Fruit fly (Drosophila melanogaster) whole organism, embryonic: ENCODE data around the gene CG13131.

Source experiments
- Bdp1 ChIP-seq: fragments of 200-800 bp; sonication (Bioruptor generic); optimal IDR thresholded peaks from 3 replicates; lab custom pipeline; 2016; ENCODE audit warnings: missing biosample characterization, missing genetic modification characterization
- Bgb ChIP-seq: fragments of 200-800 bp; sonication (Bioruptor generic); IDR thresholded peaks from 2 replicates; pipeline ENCODE4 v1.3.6; 2022; ENCODE audit warnings: missing biosample characterization, missing genetic modification characterization; ENCODE audit not compliant: partially characterized antibody
- Blimp-1 ChIP-seq: fragments of 200-800 bp; sonication (Bioruptor generic); optimal IDR thresholded peaks from 3 replicates; lab custom pipeline; 2018; ENCODE audit warnings: missing biosample characterization, missing genetic modification characterization, mild to moderate bottlenecking, moderate library complexity, missing genetic modification reagents
- CG10543 ChIP-seq: fragments of 200-800 bp; sonication (Bioruptor generic); optimal IDR thresholded peaks from 3 replicates; lab custom pipeline; 2017; ENCODE audit warnings: missing biosample characterization, mild to moderate bottlenecking, missing genetic modification characterization, moderate library complexity
- CG10959 ChIP-seq: fragments of 200-800 bp; sonication (Bioruptor generic); IDR thresholded peaks from 2 replicates; pipeline ENCODE4 v1.3.6; 2022; ENCODE audit warnings: missing biosample characterization, missing genetic modification characterization
- CG11093 ChIP-seq: fragments of 200-800 bp; sonication (Bioruptor generic); IDR thresholded peaks from 3 replicates; pipeline ENCODE4 v1.3.6; 2022; ENCODE audit warnings: missing biosample characterization, missing genetic modification characterization
- CG13424 ChIP-seq: fragments of 200-800 bp; sonication (Bioruptor generic); optimal IDR thresholded peaks from 2 replicates; lab custom pipeline; 2019; ENCODE audit warnings: missing biosample characterization, mild to moderate bottlenecking, missing genetic modification characterization, moderate library complexity
- CG14860 ChIP-seq: fragments of 200-800 bp; sonication (Bioruptor generic); IDR thresholded peaks from 3 replicates; pipeline ENCODE4 v1.3.6; 2022; ENCODE audit warnings: missing biosample characterization, missing genetic modification characterization; ENCODE audit not compliant: partially characterized antibody
- CG15269 ChIP-seq: fragments of 200-800 bp; sonication (Bioruptor generic); optimal IDR thresholded peaks from 2 replicates; lab custom pipeline; 2018; ENCODE audit warnings: missing biosample characterization, mild to moderate bottlenecking, missing genetic modification characterization, moderate library complexity
- CG17385 ChIP-seq: fragments of 200-800 bp; sonication (Bioruptor generic); optimal IDR thresholded peaks from 3 replicates; lab custom pipeline; 2018; ENCODE audit warnings: missing biosample characterization, mild to moderate bottlenecking, missing genetic modification characterization
- CG18011 ChIP-seq: fragments of 200-800 bp; sonication (Bioruptor generic); optimal IDR thresholded peaks from 2 replicates; lab custom pipeline; 2017; ENCODE audit warnings: missing biosample characterization, missing genetic modification characterization, mild to moderate bottlenecking, moderate library complexity, missing genotype
- CG31224 ChIP-seq: fragments of 200-800 bp; sonication (Bioruptor generic); IDR thresholded peaks from 2 replicates; pipeline ENCODE4 v1.3.6; 2022; ENCODE audit warnings: missing biosample characterization, missing genetic modification characterization
- CG3407 ChIP-seq: fragments of 200-800 bp; sonication (Bioruptor generic); optimal IDR thresholded peaks from 2 replicates; lab custom pipeline; 2018; ENCODE audit warnings: missing biosample characterization, mild to moderate bottlenecking, missing genetic modification characterization
- CG3995 ChIP-seq: fragments of 200-800 bp; sonication (Bioruptor generic); optimal IDR thresholded peaks from 3 replicates; lab custom pipeline; 2016; ENCODE audit warnings: missing biosample characterization, missing genetic modification characterization
- CG42726 ChIP-seq: fragments of 200-800 bp; sonication (Bioruptor generic); IDR thresholded peaks from 2 replicates; pipeline ENCODE4 v1.3.6; 2022; ENCODE audit warnings: missing biosample characterization, missing genetic modification characterization; ENCODE audit not compliant: partially characterized antibody
- CG6683 ChIP-seq: fragments of 200-800 bp; sonication (Bioruptor generic); optimal IDR thresholded peaks from 2 replicates; lab custom pipeline; 2017; ENCODE audit warnings: missing biosample characterization, mild to moderate bottlenecking, missing genetic modification characterization, missing genetic modification reagents
- CG6854 ChIP-seq: fragments of 200-800 bp; sonication (Bioruptor generic); optimal IDR thresholded peaks from 3 replicates; lab custom pipeline; 2017; ENCODE audit warnings: missing biosample characterization, mild to moderate bottlenecking, missing genetic modification characterization
- CG7271 ChIP-seq: fragments of 200-800 bp; sonication (Bioruptor generic); optimal IDR thresholded peaks from 2 replicates; lab custom pipeline; 2018; ENCODE audit warnings: missing biosample characterization, mild to moderate bottlenecking, missing genetic modification characterization, moderate library complexity
- CG9876 ChIP-seq: fragments of 200-800 bp; sonication (Bioruptor generic); optimal IDR thresholded peaks from 2 replicates; lab custom pipeline; 2016; ENCODE audit warnings: missing biosample characterization, missing genetic modification characterization
- D19B ChIP-seq: fragments of 200-800 bp; sonication (Bioruptor generic); optimal IDR thresholded peaks from 2 replicates; lab custom pipeline; 2017; ENCODE audit warnings: missing biosample characterization, mild to moderate bottlenecking, missing genetic modification characterization
- Dad ChIP-seq: fragments of 200-800 bp; sonication (Bioruptor generic); optimal IDR thresholded peaks from 3 replicates; lab custom pipeline; 2016; ENCODE audit warnings: missing biosample characterization, missing genetic modification characterization
- Dbx ChIP-seq: fragments of 200-800 bp; sonication (Bioruptor generic); IDR thresholded peaks from 3 replicates; pipeline ENCODE4 v1.3.6; 2022; ENCODE audit warnings: missing biosample characterization, missing genetic modification characterization
- Dfd ChIP-seq, 2 experiments: fragments of >200 bp; optimal IDR thresholded peaks; 2 replicates each; lab custom pipeline; 2017; ENCODE audit warnings: missing biosample characterization in 2 of 2, missing genetic modification characterization in 2 of 2
- Gug ChIP-seq: fragments of 200-800 bp; sonication (Bioruptor generic); IDR thresholded peaks from 4 replicates; pipeline ENCODE4 v1.3.6; 2022; ENCODE audit warnings: missing biosample characterization, missing genetic modification characterization
- Hr78 ChIP-seq, 2 experiments: fragments of 200-800 bp in 1 of 2; fragments of >200 bp in 1 of 2; sonication (Bioruptor generic) in 1 of 2; optimal IDR thresholded peaks; 2 replicates each; lab custom pipeline; 2017 to 2019; ENCODE audit warnings: missing biosample characterization in 2 of 2, missing genetic modification characterization in 2 of 2, mild to moderate bottlenecking in 1 of 2, moderate library complexity in 1 of 2
- MESR4 ChIP-seq: fragments of 200-800 bp; sonication (Bioruptor generic); optimal IDR thresholded peaks from 2 replicates; lab custom pipeline; 2018; ENCODE audit warnings: missing biosample characterization, mild to moderate bottlenecking, missing genetic modification characterization, moderate library complexity
- Nf-YC ChIP-seq: fragments of 200-800 bp; optimal IDR thresholded peaks from 3 replicates; lab custom pipeline; 2019; ENCODE audit warnings: missing biosample characterization, mild to moderate bottlenecking, missing genetic modification characterization, moderate library complexity
- Oaz ChIP-seq: fragments of 200-800 bp; sonication (Bioruptor generic); IDR thresholded peaks from 2 replicates; pipeline ENCODE4 v1.3.6; 2022; ENCODE audit warnings: missing biosample characterization, missing genetic modification characterization
- Sox102F ChIP-seq: fragments of 200-800 bp; sonication (Bioruptor generic); optimal IDR thresholded peaks from 2 replicates; lab custom pipeline; 2018; ENCODE audit warnings: missing biosample characterization, mild to moderate bottlenecking, missing genetic modification characterization, moderate library complexity
- Taf1 ChIP-seq: fragments of 200-800 bp; sonication (Bioruptor generic); IDR thresholded peaks from 2 replicates; pipeline ENCODE4 v1.3.6; 2022; ENCODE audit warnings: missing biosample characterization, missing genetic modification characterization
- corto ChIP-seq: fragments of 200-800 bp; sonication (Bioruptor generic); optimal IDR thresholded peaks from 2 replicates; lab custom pipeline; 2016; ENCODE audit warnings: missing biosample characterization, mild to moderate bottlenecking, missing genetic modification characterization, moderate library complexity
- dimm ChIP-seq: fragments of 200-800 bp; sonication (Bioruptor generic); IDR thresholded peaks from 2 replicates; pipeline ENCODE4 v1.3.6; 2022; ENCODE audit warnings: missing biosample characterization, missing genetic modification characterization
- disco-r ChIP-seq: fragments of 200-800 bp; sonication (Bioruptor generic); optimal IDR thresholded peaks from 2 replicates; lab custom pipeline; 2016; ENCODE audit warnings: missing biosample characterization, missing genetic modification characterization
- emc ChIP-seq: fragments of 200-800 bp; sonication (Bioruptor generic); optimal IDR thresholded peaks from 2 replicates; lab custom pipeline; 2016; ENCODE audit warnings: missing biosample characterization, missing genetic modification characterization
- gce ChIP-seq: fragments of 200-800 bp; sonication (Bioruptor generic); IDR thresholded peaks from 3 replicates; pipeline ENCODE4 v1.3.6; 2022; ENCODE audit warnings: missing biosample characterization, missing genetic modification characterization
- hth ChIP-seq: fragments of >200 bp; optimal IDR thresholded peaks from 2 replicates; lab custom pipeline; 2017; ENCODE audit warnings: inconsistent platforms
- lilli ChIP-seq: fragments of 200-800 bp; sonication (Bioruptor generic); optimal IDR thresholded peaks from 3 replicates; lab custom pipeline; 2016; ENCODE audit warnings: missing biosample characterization, missing genetic modification characterization
- luna ChIP-seq: fragments of 200-800 bp; sonication (Bioruptor generic); optimal IDR thresholded peaks from 2 replicates; lab custom pipeline; 2016; ENCODE audit warnings: missing biosample characterization, missing genetic modification characterization
- nmo ChIP-seq: fragments of 200-800 bp; sonication (Bioruptor generic); optimal IDR thresholded peaks from 2 replicates; lab custom pipeline; 2018; ENCODE audit warnings: missing biosample characterization, mild to moderate bottlenecking, missing genetic modification characterization, moderate library complexity
- phol ChIP-seq: fragments of 200-800 bp; sonication (Bioruptor generic); optimal IDR thresholded peaks from 3 replicates; lab custom pipeline; 2018; ENCODE audit warnings: missing biosample characterization, mild to moderate bottlenecking, missing genetic modification characterization, moderate library complexity
- prd ChIP-seq, 3 experiments: fragments of >200 bp in 2 of 3; fragments of 200-800 bp in 1 of 3; sonication (Bioruptor generic) in 1 of 3; optimal IDR thresholded peaks in 2 of 3; IDR thresholded peaks in 1 of 3; 2 replicates in 2 of 3; 3 replicates in 1 of 3; pipeline versions ENCODE4 v1.3.6 to Lab custom; 2017 to 2022; ENCODE audit warnings: missing biosample characterization in 1 of 3, missing genetic modification characterization in 1 of 3
- run ChIP-seq: fragments of 200-800 bp; sonication (Bioruptor generic); optimal IDR thresholded peaks from 3 replicates; lab custom pipeline; 2018; ENCODE audit warnings: missing biosample characterization, mild to moderate bottlenecking, missing genetic modification characterization
- sc ChIP-seq, 3 experiments: fragments of >200 bp in 2 of 3; fragments of 200-800 bp in 1 of 3; sonication (Bioruptor generic) in 1 of 3; optimal IDR thresholded peaks; 2 replicates in 2 of 3; 3 replicates in 1 of 3; lab custom pipeline; 2017; ENCODE audit warnings: mild to moderate bottlenecking in 1 of 3, missing biosample characterization in 1 of 3, missing genetic modification characterization in 1 of 3, missing genetic modification reagents in 1 of 3
- sima ChIP-seq: fragments of 200-800 bp; sonication (Bioruptor generic); optimal IDR thresholded peaks from 2 replicates; lab custom pipeline; 2016; ENCODE audit warnings: missing biosample characterization, missing genetic modification characterization
- slou ChIP-seq: fragments of 200-800 bp; sonication (Bioruptor generic); optimal IDR thresholded peaks from 3 replicates; lab custom pipeline; 2016; ENCODE audit warnings: missing biosample characterization, missing genetic modification characterization
- ssp ChIP-seq: fragments of 200-800 bp; sonication (Bioruptor generic); IDR thresholded peaks from 2 replicates; pipeline ENCODE4 v1.3.6; 2022; ENCODE audit warnings: missing biosample characterization, missing genetic modification characterization
- sug ChIP-seq: fragments of 200-800 bp; optimal IDR thresholded peaks from 2 replicates; lab custom pipeline; 2019; ENCODE audit warnings: missing biosample characterization, mild to moderate bottlenecking, missing genetic modification characterization, moderate library complexity
- tio ChIP-seq: fragments of 200-800 bp; sonication (Bioruptor generic); optimal IDR thresholded peaks from 2 replicates; lab custom pipeline; 2017; ENCODE audit warnings: missing biosample characterization, missing genetic modification characterization, inconsistent platforms
- vfl ChIP-seq: fragments of 200-800 bp; sonication (Bioruptor generic); optimal IDR thresholded peaks from 2 replicates; lab custom pipeline; 2016; ENCODE audit warnings: missing biosample characterization, missing genetic modification characterization

The CG13131 gene

DNA sequence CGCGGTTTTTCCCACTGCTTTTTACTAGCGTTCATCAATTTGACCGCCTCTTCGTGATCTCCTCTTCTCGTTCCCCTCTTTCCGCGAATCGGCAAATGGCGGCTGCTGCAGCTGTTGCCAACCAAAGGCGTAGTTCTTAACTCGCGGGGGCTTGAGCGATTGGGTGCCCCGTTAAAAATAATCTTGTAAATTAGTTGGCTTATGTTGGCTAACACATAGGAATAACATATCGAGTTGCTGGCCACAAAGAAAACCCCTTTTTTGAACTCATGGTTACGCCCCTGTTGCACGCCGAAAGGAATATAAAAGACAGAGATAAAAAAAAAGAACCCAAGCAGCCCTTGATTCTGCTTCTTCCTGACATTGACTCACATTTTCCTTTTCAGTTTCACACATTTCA is 40.0 kb upstream of the CG13131 start (continued):
- peak; percentile 49 for TF ChIP-seq tio (GFP tag; lab: Kevin White, UChicago)
- no peak for TF ChIP-seq CG3995 (GFP tag; lab: Kevin White, UChicago)
- peak; percentile 52 for TF ChIP-seq Dad (GFP tag; lab: Kevin White, UChicago)
- TF ChIP-seq Bdp1: peak; percentile 33
- peak; percentile 5 for TF ChIP-seq CG9876
- TF ChIP-seq CG6683 (GFP tag; lab: Kevin White, UChicago): no peak
- peak; percentile 86 for TF ChIP-seq phol (tag; lab: Kevin White, UChicago)
- TF ChIP-seq CG14860: no peak
- TF ChIP-seq CG13424 (tag; lab: Kevin White, UChicago): peak; percentile 53
- no peak for TF ChIP-seq CG7271 (tag; lab: Kevin White, UChicago)
- TF ChIP-seq gce (GFP tag; lab: Robert Waterston, UW): peak; percentile 77; the same call in 2 of the 3 replicates
- TF ChIP-seq emc (GFP tag; lab: Kevin White, UChicago): no peak
- peak; percentile 37; the same call in 1 of the 2 replicates for TF ChIP-seq CG31224 (GFP tag; lab: Robert Waterston, UW)
- peak in 1 of 2 experiments; percentile 2 for TF ChIP-seq Hr78 (GFP tag; optimal IDR thresholded peaks at IDR 0.05; lab: Kevin White, UChicago)
- TF ChIP-seq dimm (GFP tag; lab: Robert Waterston, UW): peak; percentile 63; the same call in 1 of the 2 replicates
- TF ChIP-seq hth: no peak
- no peak for TF ChIP-seq CG6854 (GFP tag; lab: Kevin White, UChicago)
- peak; percentile 77 for TF ChIP-seq corto (GFP tag; lab: Kevin White, UChicago)
- TF ChIP-seq Bgb (GFP tag; lab: Robert Waterston, UW): no peak
- TF ChIP-seq ssp (GFP tag; lab: Robert Waterston, UW): peak; percentile 76
- no peak for TF ChIP-seq prd (optimal IDR thresholded peaks at IDR 0.05; lab: Kevin White, UChicago)
- peak; percentile 93 for TF ChIP-seq prd (GFP tag; IDR thresholded peaks at IDR 0.05; lab: Robert Waterston, UW)
- no peak for TF ChIP-seq Nf-YC (tag; lab: Kevin White, UChicago)
- peak; percentile 35 for TF ChIP-seq CG3407 (GFP tag; lab: Kevin White, UChicago)
- TF ChIP-seq D19B (GFP tag; lab: Kevin White, UChicago): no peak
- TF ChIP-seq run: no peak
- peak; percentile 86 for TF ChIP-seq nmo (GFP tag; lab: Kevin White, UChicago)
- TF ChIP-seq vfl (GFP tag; lab: Kevin White, UChicago): no peak
- peak; percentile 29 for TF ChIP-seq disco-r (GFP tag; lab: Kevin White, UChicago)
- peak; percentile 89 for TF ChIP-seq Gug (GFP tag; lab: Robert Waterston, UW)
- peak; percentile 50 for TF ChIP-seq CG15269
- TF ChIP-seq Dfd (GFP tag; optimal IDR thresholded peaks at IDR 0.05; lab: Kevin White, UChicago): no peak
- no peak for TF ChIP-seq luna (GFP tag; lab: Kevin White, UChicago)
- peak; percentile 80 for TF ChIP-seq CG11093 (GFP tag; lab: Robert Waterston, UW)
- no peak for TF ChIP-seq slou (GFP tag; lab: Kevin White, UChicago)
- TF ChIP-seq CG10959 (GFP tag; lab: Robert Waterston, UW): peak; percentile 86
- TF ChIP-seq lilli: peak; percentile 62
- TF ChIP-seq sug (tag; lab: Kevin White, UChicago): no peak
- TF ChIP-seq Sox102F (GFP tag; lab: Kevin White, UChicago): peak; percentile 77
- no peak for TF ChIP-seq CG18011 (GFP tag; lab: Kevin White, UChicago)
- TF ChIP-seq CG17385: peak; percentile 47
- TF ChIP-seq Dbx (GFP tag; lab: Robert Waterston, UW): no peak
- no peak for TF ChIP-seq sc (optimal IDR thresholded peaks at IDR 0.05; lab: Kevin White, UChicago)
- peak; percentile 55 for TF ChIP-seq sc (GFP tag; optimal IDR thresholded peaks at IDR 0.05; lab: Kevin White, UChicago)
- no peak for TF ChIP-seq MESR4 (GFP tag; lab: Kevin White, UChicago)
- TF ChIP-seq Oaz: no peak; the same call in 1 of the 2 replicates
- no peak for TF ChIP-seq sima
- peak; percentile 66 for TF ChIP-seq Blimp-1 (GFP tag; lab: Kevin White, UChicago)
- TF ChIP-seq CG10543 (GFP tag; lab: Kevin White, UChicago): no peak
- TF ChIP-seq CG42726 (GFP tag; lab: Robert Waterston, UW): no peak
- no peak for TF ChIP-seq Taf1 (GFP tag; lab: Robert Waterston, UW)
